Worm (Caenorhabditis elegans) whole organism, mixed stage, embryonic: ENCODE results near the gene vrk-1.
A peak's percentile ranks its signal among the peaks of the same experiment; 100 is the strongest.

Experiments used
- M03D4.4 ChIP-seq: sonication (generic microtip); optimal IDR thresholded peaks from 2 replicates; lab custom pipeline; 2017; ENCODE audit warnings: mild to moderate bottlenecking, missing genetic modification characterization, missing compliant biosample characterization
- bed-3 ChIP-seq: fragments of 200-800 bp; sonication (Bioruptor generic); optimal IDR thresholded peaks from 3 replicates; lab custom pipeline; 2018; ENCODE audit warnings: mild to moderate bottlenecking, missing genetic modification characterization, moderate library complexity, missing compliant biosample characterization
- blmp-1 ChIP-seq: fragments of 150-350 bp; optimal IDR thresholded peaks from 2 replicates; lab custom pipeline; 2014; ENCODE audit warnings: missing biosample characterization, missing genetic modification characterization
- ceh-39 ChIP-seq: fragments of 150-350 bp; optimal IDR thresholded peaks from 2 replicates; lab custom pipeline; 2014; ENCODE audit warnings: missing biosample characterization, missing genetic modification characterization
- ceh-43 ChIP-seq: fragments of 200-800 bp; sonication (Bioruptor generic); optimal IDR thresholded peaks from 2 replicates; lab custom pipeline; 2018; ENCODE audit warnings: mild to moderate bottlenecking, missing genetic modification characterization, moderate library complexity, missing compliant biosample characterization
- ces-1 ChIP-seq: fragments of 150-350 bp; optimal IDR thresholded peaks from 2 replicates; lab custom pipeline; 2014; ENCODE audit warnings: missing biosample characterization, missing genetic modification reagents, missing genetic modification characterization
- cnd-1 ChIP-seq: fragments of 200-800 bp; sonication (Bioruptor generic); optimal IDR thresholded peaks from 2 replicates; lab custom pipeline; 2018; ENCODE audit warnings: mild to moderate bottlenecking, missing genetic modification characterization, missing compliant biosample characterization
- drap-1 ChIP-seq: fragments of 200-800 bp; sonication (Bioruptor generic); optimal IDR thresholded peaks from 3 replicates; lab custom pipeline; 2018; ENCODE audit warnings: mild to moderate bottlenecking, missing genetic modification characterization, missing compliant biosample characterization
- elt-1 ChIP-seq: sonication (generic microtip); optimal IDR thresholded peaks from 2 replicates; lab custom pipeline; 2017; ENCODE audit warnings: missing genetic modification characterization, mild to moderate bottlenecking, missing compliant biosample characterization, antibody characterized with exemption, moderate library complexity, borderline replicate concordance; ENCODE audit not compliant: insufficient read depth
- elt-3 ChIP-seq: fragments of 150-350 bp; optimal IDR thresholded peaks from 2 replicates; lab custom pipeline; 2014; ENCODE audit warnings: missing biosample characterization, missing genetic modification characterization
- flh-1 ChIP-seq: fragments of 200-800 bp; sonication (Bioruptor generic); optimal IDR thresholded peaks from 2 replicates; lab custom pipeline; 2018; ENCODE audit warnings: mild to moderate bottlenecking, missing genetic modification characterization, moderate library complexity, missing compliant biosample characterization
- ham-2 ChIP-seq: fragments of 200-800 bp; sonication (Bioruptor generic); optimal IDR thresholded peaks from 2 replicates; lab custom pipeline; 2018; ENCODE audit warnings: mild to moderate bottlenecking, missing genetic modification characterization, missing compliant biosample characterization
- hlh-1 ChIP-seq: fragments of 150-350 bp; optimal IDR thresholded peaks from 2 replicates; lab custom pipeline; 2014; ENCODE audit warnings: missing biosample characterization, missing genetic modification reagents, missing genetic modification characterization
- lin-13 ChIP-seq: fragments of 150-350 bp; optimal IDR thresholded peaks from 2 replicates; lab custom pipeline; 2014; ENCODE audit warnings: missing biosample characterization, missing genetic modification characterization
- lin-32 ChIP-seq: fragments of 200-800 bp; sonication (Bioruptor generic); optimal IDR thresholded peaks from 2 replicates; lab custom pipeline; 2018; ENCODE audit warnings: mild to moderate bottlenecking, missing genetic modification characterization, missing compliant biosample characterization
- lsy-2 ChIP-seq: fragments of 150-350 bp; optimal IDR thresholded peaks from 2 replicates; lab custom pipeline; 2014; ENCODE audit warnings: missing biosample characterization, missing genetic modification characterization
- mab-5 ChIP-seq: fragments of 150-350 bp; optimal IDR thresholded peaks from 2 replicates; lab custom pipeline; 2014; ENCODE audit warnings: missing biosample characterization, missing genetic modification characterization
- mep-1 ChIP-seq: fragments of 150-350 bp; optimal IDR thresholded peaks from 2 replicates; lab custom pipeline; 2017; ENCODE audit warnings: missing biosample characterization, missing genetic modification reagents, missing genetic modification characterization, inconsistent platforms
- mls-2 ChIP-seq: sonication (generic microtip); optimal IDR thresholded peaks from 2 replicates; lab custom pipeline; 2016; ENCODE audit warnings: mild to moderate bottlenecking, missing genetic modification characterization, moderate library complexity, missing compliant biosample characterization
- nhr-12 ChIP-seq: fragments of 150-350 bp; optimal IDR thresholded peaks from 2 replicates; lab custom pipeline; 2014; ENCODE audit warnings: missing biosample characterization, missing genetic modification characterization
- nhr-2 ChIP-seq: fragments of 150-350 bp; optimal IDR thresholded peaks from 2 replicates; lab custom pipeline; 2014; ENCODE audit warnings: missing biosample characterization, missing genetic modification characterization
- nhr-237 ChIP-seq: fragments of 150-350 bp; optimal IDR thresholded peaks from 2 replicates; lab custom pipeline; 2014; ENCODE audit warnings: missing biosample characterization, missing genetic modification characterization
- nhr-28 ChIP-seq: fragments of 150-350 bp; optimal IDR thresholded peaks from 2 replicates; lab custom pipeline; 2014; ENCODE audit warnings: missing biosample characterization, missing genetic modification characterization
- nhr-76 ChIP-seq: sonication (generic microtip); optimal IDR thresholded peaks from 2 replicates; lab custom pipeline; 2017; ENCODE audit warnings: missing biosample characterization, missing genetic modification characterization
- pha-4 ChIP-seq: fragments of 150-350 bp; optimal IDR thresholded peaks from 2 replicates; lab custom pipeline; 2018; ENCODE audit warnings: missing biosample characterization, missing genetic modification reagents, missing genetic modification characterization
- sem-2 ChIP-seq: fragments of 200-800 bp; sonication (Bioruptor generic); optimal IDR thresholded peaks from 2 replicates; lab custom pipeline; 2018; ENCODE audit warnings: mild to moderate bottlenecking, missing genetic modification characterization, missing compliant biosample characterization
- snpc-4 ChIP-seq: fragments of 150-350 bp; optimal IDR thresholded peaks from 2 replicates; lab custom pipeline; 2014; ENCODE audit warnings: missing biosample characterization, missing genetic modification characterization
- sptf-1 ChIP-seq: sonication (generic microtip); optimal IDR thresholded peaks from 2 replicates; lab custom pipeline; 2017; ENCODE audit warnings: mild to moderate bottlenecking, missing genetic modification characterization, moderate library complexity, missing compliant biosample characterization
- tbx-8 ChIP-seq: fragments of 200-800 bp; sonication (Bioruptor generic); optimal IDR thresholded peaks from 2 replicates; lab custom pipeline; 2018; ENCODE audit warnings: mild to moderate bottlenecking, missing genetic modification characterization, moderate library complexity, missing compliant biosample characterization
- unc-120 ChIP-seq: sonication (generic microtip); optimal IDR thresholded peaks from 2 replicates; lab custom pipeline; 2017; ENCODE audit warnings: missing genetic modification characterization, missing compliant biosample characterization; ENCODE audit not compliant: poor library complexity, severe bottlenecking
- unc-39 ChIP-seq: fragments of 150-350 bp; optimal IDR thresholded peaks from 2 replicates; lab custom pipeline; 2014; ENCODE audit warnings: missing biosample characterization, missing genetic modification characterization
- unc-62 ChIP-seq: fragments of 150-350 bp; optimal IDR thresholded peaks from 2 replicates; lab custom pipeline; 2014; ENCODE audit warnings: missing biosample characterization, missing genetic modification reagents, missing genetic modification characterization
- zip-8 ChIP-seq: fragments of 150-350 bp; optimal IDR thresholded peaks from 2 replicates; lab custom pipeline; 2014; ENCODE audit warnings: missing biosample characterization, missing genetic modification characterization
- ztf-11 ChIP-seq: fragments of 150-350 bp; optimal IDR thresholded peaks from 2 replicates; lab custom pipeline; 2014; ENCODE audit warnings: missing biosample characterization, missing genetic modification characterization

Gene vrk-1

DNA sequence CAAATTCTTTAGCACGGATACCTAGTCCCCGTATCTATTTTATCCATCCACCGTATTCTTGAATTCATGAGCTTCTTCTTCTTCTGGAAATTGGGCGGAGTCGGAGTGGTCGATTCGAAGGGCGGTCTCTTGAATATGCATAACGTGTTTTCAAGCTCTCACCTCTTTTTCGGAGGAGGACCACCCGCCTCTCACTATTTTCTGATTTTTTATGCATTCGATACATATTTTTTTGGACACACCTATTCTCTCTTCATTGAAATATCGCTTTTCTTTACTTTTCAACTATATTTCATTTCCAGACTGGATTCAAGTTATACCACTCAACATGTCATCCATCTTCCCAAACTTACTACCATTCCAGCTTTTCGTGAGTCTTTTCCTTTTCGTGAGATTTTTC lies 6.7 kb downstream of the vrk-1 start, which contains the start of gene egl-44:
egl-44 (plus strand) TSS at position 301 of the 400 bp plus-strand sequence.
- TF ChIP-seq lin-13 (tag; lab: Kevin White, UChicago) (no peak), unc-39 (tag; lab: Kevin White, UChicago) (no peak), lsy-2 (tag; lab: Kevin White, UChicago) (no peak), sptf-1 (no peak), ceh-39 (tag; lab: Kevin White, UChicago) (no peak), sem-2 (GFP tag; lab: Kevin White, UChicago) (no peak), blmp-1 (tag; lab: Kevin White, UChicago) (no peak), lin-32 (no peak), flh-1 (GFP tag; lab: Kevin White, UChicago) (no peak), nhr-28 (no peak), elt-1 (no peak), nhr-2 (no peak), unc-62 (GFP tag; lab: Kevin White, UChicago) (no peak), mab-5 (tag; lab: Kevin White, UChicago) (no peak), mep-1 (tag; lab: Kevin White, UChicago) (no peak), ham-2 (GFP tag; lab: Kevin White, UChicago) (no peak), mls-2 (tag; lab: Kevin White, UChicago) (no peak)
- TF ChIP-seq, all 35 proteins: peak for 0

DNA sequence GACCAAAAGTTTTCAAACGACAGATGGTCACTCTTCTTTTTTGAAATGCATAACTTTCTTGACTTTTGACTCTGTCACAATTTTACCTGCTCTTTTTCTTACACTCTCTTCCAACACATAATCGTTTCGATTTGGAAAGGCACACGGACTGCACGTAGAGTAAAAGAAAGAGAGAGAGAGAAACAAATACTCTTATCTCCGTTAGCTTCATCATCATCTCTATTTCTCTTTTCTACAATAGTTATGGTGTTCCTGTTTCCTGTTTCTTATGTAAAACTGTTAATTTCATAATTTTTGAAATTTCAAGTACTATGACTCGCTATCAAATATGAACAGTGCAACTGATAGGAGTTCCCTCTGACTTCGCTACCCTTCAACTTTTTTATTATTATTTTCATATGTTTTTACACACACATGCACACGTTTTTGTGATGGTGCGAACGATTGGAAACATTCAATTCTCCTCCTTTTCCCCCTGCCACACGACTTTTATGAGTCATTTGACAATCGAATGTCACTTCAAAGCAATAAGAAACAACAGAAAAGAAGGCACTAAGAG lies 8.4 kb downstream of the vrk-1 start:
- TF ChIP-seq elt-1: no peak
- TF ChIP-seq ceh-43 (GFP tag; lab: Kevin White, UChicago): no peak
- no peak for TF ChIP-seq ceh-39 (tag; lab: Kevin White, UChicago)
- TF ChIP-seq flh-1 (GFP tag; lab: Kevin White, UChicago): no peak
- no peak for TF ChIP-seq unc-120 (tag; lab: Kevin White, UChicago)
- TF ChIP-seq zip-8 (tag; lab: Kevin White, UChicago): no peak
- TF ChIP-seq ces-1 (GFP tag; lab: Kevin White, UChicago): no peak
- TF ChIP-seq mab-5 (tag; lab: Kevin White, UChicago): no peak
- TF ChIP-seq nhr-28: no peak
- TF ChIP-seq unc-39 (tag; lab: Kevin White, UChicago): no peak
- no peak for TF ChIP-seq hlh-1 (tag; lab: Kevin White, UChicago)
- no peak for TF ChIP-seq ztf-11 (tag; lab: Kevin White, UChicago)
- no peak for TF ChIP-seq elt-3 (tag; lab: Kevin White, UChicago)
- TF ChIP-seq mep-1 (tag; lab: Kevin White, UChicago): no peak
- TF ChIP-seq bed-3: no peak

DNA sequence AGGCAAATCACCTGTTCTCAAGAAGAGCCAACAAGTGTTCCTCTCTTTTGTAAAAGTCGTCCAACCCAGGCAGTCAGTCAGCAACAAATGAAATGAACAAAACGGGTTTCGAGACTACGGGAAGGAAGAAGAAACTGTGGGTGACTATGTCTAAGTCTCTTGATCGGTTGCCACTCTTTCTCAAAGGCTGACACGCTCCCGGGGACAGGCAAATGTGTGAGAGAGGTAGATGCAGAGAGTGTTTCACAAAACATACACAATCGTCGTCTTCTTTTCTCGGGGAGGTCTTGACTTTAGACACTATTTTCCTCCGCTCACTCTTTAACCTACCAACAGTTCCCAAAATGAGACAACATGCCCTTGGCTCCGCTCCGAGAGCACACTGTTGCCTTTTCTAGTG lies 9.3 kb downstream of the vrk-1 start:
- TF ChIP-seq unc-120 (tag; lab: Kevin White, UChicago) (no peak), M03D4.4 (tag; lab: Kevin White, UChicago) (no peak), flh-1 (GFP tag; lab: Kevin White, UChicago) (no peak), ces-1 (GFP tag; lab: Kevin White, UChicago) (no peak), nhr-28 (no peak), nhr-237 (peak; percentile 27)

DNA sequence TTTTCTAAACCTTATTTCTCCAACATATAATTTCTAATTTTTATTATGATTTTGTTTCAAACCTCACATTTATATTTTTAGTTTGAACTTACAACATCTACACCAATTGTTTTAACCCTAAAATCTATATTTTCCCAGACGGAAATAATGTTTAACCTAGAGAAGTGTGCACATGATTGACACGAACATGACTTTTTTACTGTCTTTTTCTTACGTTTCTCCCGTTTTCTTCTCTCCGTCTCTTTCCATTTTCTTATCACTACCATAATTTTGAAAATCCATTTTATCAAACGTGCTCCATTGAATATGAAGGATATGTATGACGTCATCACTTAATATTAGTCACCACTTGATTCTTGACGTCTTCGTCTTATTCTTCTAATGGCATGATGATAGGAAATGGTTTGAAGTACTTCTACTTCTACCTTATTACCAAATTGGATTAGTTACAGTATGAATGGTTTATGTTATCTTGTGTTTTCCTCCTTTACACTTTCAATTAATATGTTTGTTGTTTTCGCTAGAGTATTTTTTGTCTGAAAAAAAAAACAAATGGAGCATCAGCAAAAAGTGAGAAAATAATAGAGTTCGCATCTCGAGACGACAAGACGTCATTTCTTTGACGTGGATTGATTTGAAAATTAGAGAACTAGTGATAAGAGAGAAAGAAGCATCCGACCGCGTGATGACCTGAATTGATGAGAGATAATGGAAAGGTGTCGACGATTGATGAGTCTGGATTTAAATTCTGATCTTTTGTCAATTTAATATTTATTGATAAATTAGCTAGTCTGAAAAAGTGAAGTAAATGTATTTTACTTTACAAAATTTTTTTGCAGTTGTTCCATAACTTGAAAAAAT lies 10.4 kb downstream of the vrk-1 start:
- peak; percentile 79 for TF ChIP-seq zip-8 (tag; lab: Kevin White, UChicago)
- no peak for TF ChIP-seq ceh-39 (tag; lab: Kevin White, UChicago)
- TF ChIP-seq unc-62 (GFP tag; lab: Kevin White, UChicago): peak; percentile 97
- TF ChIP-seq unc-39 (tag; lab: Kevin White, UChicago): no peak
- TF ChIP-seq, all 35 proteins: peak for 2

DNA sequence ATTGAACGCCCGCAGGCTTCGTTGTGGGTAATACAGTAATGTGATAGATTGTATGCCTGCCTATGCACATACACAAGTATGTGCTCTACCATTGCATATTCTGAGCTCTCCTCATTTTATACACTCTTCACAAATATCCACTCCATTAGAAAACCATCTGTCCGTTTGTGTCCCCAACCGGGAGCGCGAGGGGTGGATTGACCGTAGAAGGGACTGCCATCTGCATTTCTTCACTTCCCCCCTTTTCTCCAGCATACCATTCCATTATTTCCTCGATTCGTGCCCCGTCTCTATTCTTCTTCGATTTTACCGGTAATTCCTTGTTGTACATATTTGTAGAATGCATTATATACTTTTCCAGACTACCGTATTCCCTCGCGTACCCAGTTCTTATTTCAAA lies 11.4 kb downstream of the vrk-1 start:
- no peak for TF ChIP-seq hlh-1 (tag; lab: Kevin White, UChicago)
- no peak for TF ChIP-seq M03D4.4 (tag; lab: Kevin White, UChicago)
- no peak for TF ChIP-seq unc-39 (tag; lab: Kevin White, UChicago)
- no peak for TF ChIP-seq ceh-43 (GFP tag; lab: Kevin White, UChicago)
- no peak for TF ChIP-seq ceh-39 (tag; lab: Kevin White, UChicago)
- no peak for TF ChIP-seq elt-3 (tag; lab: Kevin White, UChicago)
- no peak for TF ChIP-seq pha-4 (tag; lab: Kevin White, UChicago)
- no peak for TF ChIP-seq bed-3
- TF ChIP-seq mep-1 (tag; lab: Kevin White, UChicago): no peak
- TF ChIP-seq nhr-12 (tag; lab: Kevin White, UChicago): no peak
- TF ChIP-seq unc-62 (GFP tag; lab: Kevin White, UChicago): no peak
- no peak for TF ChIP-seq ham-2 (GFP tag; lab: Kevin White, UChicago)
- TF ChIP-seq zip-8 (tag; lab: Kevin White, UChicago): no peak
- TF ChIP-seq ces-1 (GFP tag; lab: Kevin White, UChicago): no peak
- TF ChIP-seq tbx-8: no peak
- no peak for TF ChIP-seq snpc-4 (tag; lab: Kevin White, UChicago)
- TF ChIP-seq elt-1: no peak
- no peak for TF ChIP-seq ztf-11 (tag; lab: Kevin White, UChicago)
- no peak for TF ChIP-seq nhr-237
- no peak for TF ChIP-seq mab-5 (tag; lab: Kevin White, UChicago)
- TF ChIP-seq nhr-2: peak; percentile 94
- TF ChIP-seq blmp-1 (tag; lab: Kevin White, UChicago): no peak
- TF ChIP-seq cnd-1 (tag; lab: Kevin White, UChicago): peak; percentile 72
- TF ChIP-seq mls-2 (tag; lab: Kevin White, UChicago): peak; percentile 27
- TF ChIP-seq lin-32: peak; percentile 63
- TF ChIP-seq flh-1 (GFP tag; lab: Kevin White, UChicago): no peak
- no peak for TF ChIP-seq nhr-76 (tag; lab: Kevin White, UChicago)
- TF ChIP-seq unc-120 (tag; lab: Kevin White, UChicago): no peak
- no peak for TF ChIP-seq drap-1 (GFP tag; lab: Kevin White, UChicago)
